Worm (Caenorhabditis elegans): ENCODE data around the gene hot-1.

DNA sequence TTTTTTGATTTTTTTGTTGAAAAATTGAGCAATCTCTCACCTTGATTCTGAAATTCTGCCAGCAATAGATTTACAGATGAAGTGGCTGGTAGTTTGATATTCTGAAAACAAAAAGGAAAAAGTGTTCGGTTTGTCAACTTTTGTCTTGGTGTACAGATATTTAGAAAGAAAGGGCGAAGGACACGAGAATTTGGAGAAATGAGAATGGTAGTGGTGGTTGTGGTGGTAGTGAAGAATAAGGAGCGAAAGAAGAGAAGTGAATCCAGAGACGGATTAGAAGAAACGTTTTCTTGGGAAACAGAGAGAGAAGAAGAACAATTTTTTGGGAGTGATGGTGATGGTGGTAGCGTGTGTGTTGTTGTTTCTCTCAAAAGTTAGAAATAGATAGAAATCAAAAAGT, 41.3 kb upstream of the hot-1 start, which contains the start of gene gar-3:
- no peak for TF ChIP-seq tab-1 (GFP tag; IDR thresholded peaks at IDR 0.05)
- TF ChIP-seq ztf-29 (GFP tag; IDR thresholded peaks at IDR 0.05), result no peak
- no peak for TF ChIP-seq ztf-23 (GFP tag; IDR thresholded peaks at IDR 0.05)
- no peak for TF ChIP-seq flt-1 (GFP tag; IDR thresholded peaks at IDR 0.05)
- TF ChIP-seq med-1 (GFP tag; optimal IDR thresholded peaks at IDR 0.05; ENCODE audit: insufficient read depth), result no peak
